Fruit fly (Drosophila melanogaster): ENCODE results near the gene Frl.

Frl gene

dm6 chr3L:14071621-14072020, 18.6 kb downstream of the Frl start, which contains the start of gene Pex1 (continued):
- TF ChIP-seq CG32532 (GFP tag; IDR thresholded peaks at IDR 0.05) (peak; percentile 58; the same call in 1 of the 2 replicates), gro (GFP tag; optimal IDR thresholded peaks at IDR 0.05) (no peak), kah (GFP tag; optimal IDR thresholded peaks at IDR 0.05) (peak; percentile 88), CG10654 (GFP tag; optimal IDR thresholded peaks at IDR 0.05) (peak; percentile 0), otp (GFP tag; IDR thresholded peaks at IDR 0.05) (no peak), CG1603 (tag; optimal IDR thresholded peaks at IDR 0.05) (peak; percentile 62), zen2 (GFP tag; IDR thresholded peaks at IDR 0.05; ENCODE audit: partially characterized antibody) (peak; percentile 69), pzg (GFP tag; optimal IDR thresholded peaks at IDR 0.05) (peak; percentile 69), row (GFP tag; IDR thresholded peaks at IDR 0.05) (peak; percentile 54; the same call in 1 of the 3 replicates), CG6791 (GFP tag; IDR thresholded peaks at IDR 0.05; ENCODE audit: partially characterized antibody) (peak; percentile 78), CG4617 (GFP tag; optimal IDR thresholded peaks at IDR 0.05; ENCODE audit: borderline replicate concordance) (peak; percentile 31), rib (GFP tag; IDR thresholded peaks at IDR 0.05) (peak; percentile 58), CG15479 (GFP tag; optimal IDR thresholded peaks at IDR 0.05) (peak; percentile 29), Trl (optimal IDR thresholded peaks at IDR 0.05) (no peak), Trl (GFP tag; optimal IDR thresholded peaks at IDR 0.05) (peak; percentile 15), Mad (GFP tag; optimal IDR thresholded peaks at IDR 0.05) (no peak), BEAF-32 (GFP tag; optimal IDR thresholded peaks at IDR 0.05) (peak; percentile 83), CG31441 (GFP tag; IDR thresholded peaks at IDR 0.05) (no peak; the same call in 1 of the 2 replicates), Dbx (GFP tag; IDR thresholded peaks at IDR 0.05) (peak; percentile 58; the same call in 2 of the 3 replicates), CG10979 (tag; optimal IDR thresholded peaks at IDR 0.05) (peak; percentile 12), vvl (GFP tag; IDR thresholded peaks at IDR 0.05) (peak; percentile 39; the same call in 1 of the 2 replicates), CG13624 (GFP tag; optimal IDR thresholded peaks at IDR 0.05) (no peak), stc (GFP tag; IDR thresholded peaks at IDR 0.05) (peak; percentile 34; the same call in 1 of the 2 replicates), CG10209 (GFP tag; optimal IDR thresholded peaks at IDR 0.05) (no peak), CG6854 (GFP tag; optimal IDR thresholded peaks at IDR 0.05) (no peak), CG12942 (GFP tag; optimal IDR thresholded peaks at IDR 0.05) (no peak), unc-4 (GFP tag; IDR thresholded peaks at IDR 0.05; ENCODE audit: partially characterized antibody) (peak; percentile 86), phol (tag; optimal IDR thresholded peaks at IDR 0.05) (peak; percentile 30), Jarid2 (GFP tag; optimal IDR thresholded peaks at IDR 0.05) (peak; percentile 45), bbx (GFP tag; IDR thresholded peaks at IDR 0.05; ENCODE audit: partially characterized antibody) (peak; percentile 89), sna (GFP tag; IDR thresholded peaks at IDR 0.05; ENCODE audit: partially characterized antibody) (peak; percentile 88), Blimp-1 (GFP tag; optimal IDR thresholded peaks at IDR 0.05) (peak; percentile 42), sd (tag; optimal IDR thresholded peaks at IDR 0.05) (peak; percentile 86), Sin3A (optimal IDR thresholded peaks at IDR 0.05) (peak; percentile 55), Opbp (GFP tag; IDR thresholded peaks at IDR 0.05; ENCODE audit: partially characterized antibody) (peak; percentile 92), tin (GFP tag; optimal IDR thresholded peaks at IDR 0.05) (peak; percentile 46), ato (GFP tag; IDR thresholded peaks at IDR 0.05; ENCODE audit: partially characterized antibody) (peak; percentile 53; the same call in 1 of the 2 replicates), CG3995 (GFP tag; optimal IDR thresholded peaks at IDR 0.05) (peak; percentile 91), prd (optimal IDR thresholded peaks at IDR 0.05) (no peak), prd (GFP tag; IDR thresholded peaks at IDR 0.05) (0 out of 3 replicates have a peak, but pooled peaks have one; percentile 18), Myb (GFP tag; optimal IDR thresholded peaks at IDR 0.05) (peak; percentile 94), gsb-n (tag; optimal IDR thresholded peaks at IDR 0.05) (peak; percentile 4), Hr51 (GFP tag; optimal IDR thresholded peaks at IDR 0.05) (peak in 1 of 2 experiments; percentile 8), E2f2 (GFP tag; IDR thresholded peaks at IDR 0.05) (peak; percentile 74), bowl (GFP tag; IDR thresholded peaks at IDR 0.05) (no peak), CG33557 (GFP tag; optimal IDR thresholded peaks at IDR 0.05) (no peak)
